Worm (Caenorhabditis elegans) whole organism, young adult: ENCODE results near the gene F57E7.4.

Experiments used
- C17E4.6 ChIP-seq: fragments of 200-800 bp; sonication (Bioruptor generic); IDR thresholded peaks from 2 replicates; pipeline ENCODE4 v1.3.6; 2022; ENCODE audit warnings: missing genetic modification reagents, missing genetic modification characterization, missing compliant biosample characterization
- K11D2.4 ChIP-seq: fragments of 200-800 bp; sonication (Bioruptor generic); IDR thresholded peaks from 2 replicates; pipeline ENCODE4 v1.3.6; 2022; ENCODE audit warnings: missing genetic modification reagents, missing genetic modification characterization, missing compliant biosample characterization
- cebp-1 ChIP-seq, 2 experiments: fragments of 200-800 bp in 1 of 2; sonication (Bioruptor generic) in 1 of 2; sonication (generic microtip) in 1 of 2; IDR thresholded peaks in 1 of 2; optimal IDR thresholded peaks in 1 of 2; 2 replicates each; pipeline versions ENCODE4 v1.3.6 to Lab custom; 2017 to 2022; ENCODE audit warnings: missing compliant biosample characterization in 2 of 2, missing genetic modification characterization in 2 of 2, mild to moderate bottlenecking in 1 of 2, missing genetic modification reagents in 1 of 2, moderate library complexity in 1 of 2
- chd-7 ChIP-seq: sonication (generic microtip); optimal IDR thresholded peaks from 2 replicates; lab custom pipeline; 2016; ENCODE audit warnings: mild to moderate bottlenecking, missing genetic modification characterization, moderate library complexity, missing compliant biosample characterization
- dox-1 ChIP-seq: fragments of 200-800 bp; sonication (Bioruptor generic); IDR thresholded peaks from 2 replicates; pipeline ENCODE4 v1.3.6; 2022; ENCODE audit warnings: missing genetic modification reagents, missing genetic modification characterization, missing compliant biosample characterization
- dpl-1 ChIP-seq: fragments of 150-350 bp; optimal IDR thresholded peaks from 2 replicates; lab custom pipeline; 2014; ENCODE audit warnings: missing biosample characterization, missing genetic modification reagents, missing genetic modification characterization
- hrde-1 ChIP-seq: sonication (generic microtip); optimal IDR thresholded peaks from 2 replicates; lab custom pipeline; 2016; ENCODE audit warnings: missing genetic modification characterization, mild to moderate bottlenecking, missing compliant biosample characterization, moderate library complexity, missing genotype, missing genetic modification reagents, borderline replicate concordance
- lag-1 ChIP-seq: fragments of 200-800 bp; sonication (Bioruptor generic); IDR thresholded peaks from 2 replicates; pipeline ENCODE4 v1.3.6; 2022; ENCODE audit warnings: missing genetic modification reagents, missing genetic modification characterization, missing compliant biosample characterization
- lsl-1 ChIP-seq: fragments of 200-800 bp; sonication (Bioruptor generic); optimal IDR thresholded peaks from 2 replicates; lab custom pipeline; 2018; ENCODE audit warnings: mild to moderate bottlenecking, missing genetic modification characterization, moderate library complexity, missing compliant biosample characterization
- nhr-90 ChIP-seq: sonication (generic microtip); optimal IDR thresholded peaks from 2 replicates; lab custom pipeline; 2016; ENCODE audit warnings: missing genotype, mild to moderate bottlenecking, missing genetic modification characterization, missing compliant biosample characterization
- sea-2 ChIP-seq: fragments of 200-800 bp; sonication (Bioruptor generic); IDR thresholded peaks from 2 replicates; pipeline ENCODE4 v1.3.6; 2022; ENCODE audit warnings: missing genetic modification characterization, missing compliant biosample characterization
- unc-62 ChIP-seq: fragments of 150-350 bp; optimal IDR thresholded peaks from 2 replicates; lab custom pipeline; 2014; ENCODE audit warnings: missing biosample characterization, missing genetic modification reagents, missing genetic modification characterization
- ztf-28 ChIP-seq: fragments of 200-800 bp; sonication (Bioruptor generic); IDR thresholded peaks from 2 replicates; pipeline ENCODE4 v1.3.6; 2022; ENCODE audit warnings: missing genetic modification reagents, missing genetic modification characterization, missing compliant biosample characterization

ce11 chrV:16494359-16494758 is 13.5 kb upstream of the F57E7.4 start, which contains the start of gene comt-2:
- no peak for TF ChIP-seq chd-7 (tag; lab: Kevin White, UChicago)
- TF ChIP-seq lsl-1 (GFP tag; lab: Kevin White, UChicago): no peak
- no peak for TF ChIP-seq hrde-1
- TF ChIP-seq dpl-1 (GFP tag; lab: Kevin White, UChicago): no peak
- TF ChIP-seq lag-1 (GFP tag; lab: Robert Waterston, UW): no peak
- TF ChIP-seq ztf-28 (GFP tag; lab: Robert Waterston, UW): no peak
- no peak for TF ChIP-seq cebp-1 (GFP tag; IDR thresholded peaks at IDR 0.05; lab: Robert Waterston, UW)
- no peak for TF ChIP-seq cebp-1 (tag; optimal IDR thresholded peaks at IDR 0.05; lab: Kevin White, UChicago)
- TF ChIP-seq dox-1 (GFP tag; lab: Robert Waterston, UW): no peak
- no peak for TF ChIP-seq unc-62 (GFP tag; lab: Kevin White, UChicago)
- no peak for TF ChIP-seq nhr-90
- no peak for TF ChIP-seq sea-2 (GFP tag; lab: Robert Waterston, UW)
- TF ChIP-seq K11D2.4: no peak
- TF ChIP-seq C17E4.6 (GFP tag; lab: Robert Waterston, UW): no peak
